Fruit fly (Drosophila melanogaster) whole organism, embryonic: ENCODE measurements around the gene CG6178.

ENCODE experiments used
- Asciz ChIP-seq: fragments of 200-800 bp; sonication (Bioruptor generic); optimal IDR thresholded peaks from 2 replicates; lab custom pipeline; 2017; ENCODE audit warnings: missing biosample characterization, mild to moderate bottlenecking, missing genetic modification characterization, missing genetic modification reagents
- Blimp-1 ChIP-seq: fragments of 200-800 bp; sonication (Bioruptor generic); optimal IDR thresholded peaks from 3 replicates; lab custom pipeline; 2018; ENCODE audit warnings: missing biosample characterization, missing genetic modification characterization, mild to moderate bottlenecking, moderate library complexity, missing genetic modification reagents
- CG10209 ChIP-seq: fragments of 200-800 bp; sonication (Bioruptor generic); optimal IDR thresholded peaks from 3 replicates; lab custom pipeline; 2017; ENCODE audit warnings: missing biosample characterization, mild to moderate bottlenecking, missing genetic modification characterization, missing genetic modification reagents
- CG14441 ChIP-seq: fragments of 200-800 bp; sonication (Bioruptor generic); IDR thresholded peaks from 2 replicates; pipeline ENCODE4 v1.3.6; 2022; ENCODE audit warnings: missing biosample characterization, missing genetic modification characterization
- CG15269 ChIP-seq: fragments of 200-800 bp; sonication (Bioruptor generic); optimal IDR thresholded peaks from 2 replicates; lab custom pipeline; 2018; ENCODE audit warnings: missing biosample characterization, mild to moderate bottlenecking, missing genetic modification characterization, moderate library complexity
- CG15514 ChIP-seq: fragments of 200-800 bp; sonication (Bioruptor generic); optimal IDR thresholded peaks from 3 replicates; lab custom pipeline; 2017; ENCODE audit warnings: missing biosample characterization, missing genetic modification characterization, mild to moderate bottlenecking, moderate library complexity, missing genetic modification reagents
- CG15601 ChIP-seq: fragments of 200-800 bp; sonication (Bioruptor generic); optimal IDR thresholded peaks from 3 replicates; lab custom pipeline; 2019; ENCODE audit warnings: missing biosample characterization, mild to moderate bottlenecking, missing genetic modification characterization, moderate library complexity
- CG17328 ChIP-seq: fragments of 200-800 bp; sonication (Bioruptor generic); IDR thresholded peaks from 2 replicates; pipeline ENCODE4 v1.3.6; 2022; ENCODE audit warnings: missing biosample characterization, missing genetic modification characterization
- CG2678 ChIP-seq: fragments of 200-800 bp; sonication (Bioruptor generic); optimal IDR thresholded peaks from 3 replicates; lab custom pipeline; 2019; ENCODE audit warnings: missing biosample characterization, mild to moderate bottlenecking, missing genetic modification characterization, moderate library complexity
- CG32772 ChIP-seq: fragments of 200-800 bp; sonication (Bioruptor generic); IDR thresholded peaks from 2 replicates; pipeline ENCODE4 v1.3.6; 2022; ENCODE audit warnings: missing biosample characterization, missing genetic modification characterization
- CG3838 ChIP-seq: fragments of 200-800 bp; sonication (Bioruptor generic); optimal IDR thresholded peaks from 3 replicates; lab custom pipeline; 2016; ENCODE audit warnings: missing biosample characterization, missing genetic modification characterization
- CG42726 ChIP-seq: fragments of 200-800 bp; sonication (Bioruptor generic); IDR thresholded peaks from 2 replicates; pipeline ENCODE4 v1.3.6; 2022; ENCODE audit warnings: missing biosample characterization, missing genetic modification characterization; ENCODE audit not compliant: partially characterized antibody
- CG4820 ChIP-seq: fragments of 200-800 bp; sonication (Bioruptor generic); optimal IDR thresholded peaks from 3 replicates; lab custom pipeline; 2016; ENCODE audit warnings: missing biosample characterization, missing genetic modification characterization
- CG6689 ChIP-seq: fragments of 200-800 bp; sonication (Bioruptor generic); IDR thresholded peaks from 2 replicates; pipeline ENCODE4 v1.3.6; 2022; ENCODE audit warnings: missing biosample characterization, missing genetic modification characterization
- CG9727 ChIP-seq: fragments of 200-800 bp; sonication (Bioruptor generic); optimal IDR thresholded peaks from 3 replicates; lab custom pipeline; 2017; ENCODE audit warnings: missing biosample characterization, mild to moderate bottlenecking, missing genetic modification characterization
- Deaf1 ChIP-seq: fragments of 200-800 bp; optimal IDR thresholded peaks from 3 replicates; lab custom pipeline; 2019; ENCODE audit warnings: missing biosample characterization, mild to moderate bottlenecking, missing genetic modification characterization, moderate library complexity
- Doc2 ChIP-seq: fragments of 200-800 bp; sonication (Bioruptor generic); IDR thresholded peaks from 2 replicates; pipeline ENCODE4 v1.3.6; 2022; ENCODE audit warnings: missing biosample characterization, missing genetic modification characterization
- E2f2 ChIP-seq: fragments of 200-800 bp; sonication (Bioruptor generic); IDR thresholded peaks from 2 replicates; pipeline ENCODE4 v1.3.6; 2022; ENCODE audit warnings: missing biosample characterization, missing genetic modification characterization
- Eip74EF ChIP-seq, 2 experiments: fragments of 200-800 bp in 1 of 2; fragments of >200 bp in 1 of 2; sonication (Bioruptor generic) in 1 of 2; optimal IDR thresholded peaks; 2 replicates each; lab custom pipeline; 2017 to 2019; ENCODE audit warnings: missing biosample characterization in 2 of 2, missing genetic modification characterization in 2 of 2, mild to moderate bottlenecking in 1 of 2, moderate library complexity in 1 of 2
- Ets65A ChIP-seq: fragments of 200-800 bp; sonication (Bioruptor generic); peaks from one replicate; lab custom pipeline; 2016; ENCODE audit warnings: missing biosample characterization, missing genetic modification characterization
- Hr51 ChIP-seq, 2 experiments: fragments of 200-800 bp; sonication (Bioruptor generic); optimal IDR thresholded peaks; 2 replicates in 1 of 2; 3 replicates in 1 of 2; lab custom pipeline; 2016 to 2018; ENCODE audit warnings: missing biosample characterization in 2 of 2, missing genetic modification characterization in 2 of 2, mild to moderate bottlenecking in 1 of 2, moderate library complexity in 1 of 2
- Hr78 ChIP-seq, 2 experiments: fragments of 200-800 bp in 1 of 2; fragments of >200 bp in 1 of 2; sonication (Bioruptor generic) in 1 of 2; optimal IDR thresholded peaks; 2 replicates each; lab custom pipeline; 2017 to 2019; ENCODE audit warnings: missing biosample characterization in 2 of 2, missing genetic modification characterization in 2 of 2, mild to moderate bottlenecking in 1 of 2, moderate library complexity in 1 of 2
- Oli ChIP-seq: fragments of 200-800 bp; sonication (Bioruptor generic); optimal IDR thresholded peaks from 2 replicates; lab custom pipeline; 2018; ENCODE audit warnings: missing biosample characterization, mild to moderate bottlenecking, missing genetic modification characterization, moderate library complexity
- Rx ChIP-seq: fragments of 200-800 bp; sonication (Bioruptor generic); IDR thresholded peaks from 2 replicates; pipeline ENCODE4 v1.3.6; 2022; ENCODE audit warnings: missing biosample characterization, missing genetic modification characterization
- Ssrp ChIP-seq: fragments of 200-800 bp; sonication (Bioruptor generic); optimal IDR thresholded peaks from 2 replicates; lab custom pipeline; 2018; ENCODE audit warnings: missing biosample characterization, mild to moderate bottlenecking, missing genetic modification characterization, moderate library complexity
- Xbp1 ChIP-seq: fragments of 200-800 bp; sonication (Bioruptor generic); optimal IDR thresholded peaks from 3 replicates; lab custom pipeline; 2016; ENCODE audit warnings: missing biosample characterization, mild to moderate bottlenecking, missing genetic modification characterization
- Xrp1 ChIP-seq: fragments of 200-800 bp; sonication (Bioruptor generic); IDR thresholded peaks from 2 replicates; pipeline ENCODE4 v1.3.6; 2022; ENCODE audit warnings: missing biosample characterization, missing genetic modification characterization
- al ChIP-seq: fragments of 200-800 bp; sonication (Bioruptor generic); IDR thresholded peaks from 2 replicates; pipeline ENCODE4 v1.3.6; 2022; ENCODE audit warnings: missing biosample characterization, missing genetic modification characterization
- az2 ChIP-seq: fragments of 200-800 bp; sonication (Bioruptor generic); optimal IDR thresholded peaks from 3 replicates; lab custom pipeline; 2016; ENCODE audit warnings: missing biosample characterization, missing genetic modification characterization
- bsh ChIP-seq, 2 experiments: fragments of 200-800 bp; sonication (Bioruptor generic); optimal IDR thresholded peaks; 2 replicates each; lab custom pipeline; 2017 to 2018; ENCODE audit warnings: mild to moderate bottlenecking in 2 of 2, missing biosample characterization in 2 of 2, missing genetic modification characterization in 2 of 2, moderate library complexity in 1 of 2
- cg ChIP-seq: fragments of 200-800 bp; sonication (Bioruptor generic); optimal IDR thresholded peaks from 3 replicates; lab custom pipeline; 2019; ENCODE audit warnings: missing biosample characterization, mild to moderate bottlenecking, missing genetic modification characterization, moderate library complexity
- corto ChIP-seq: fragments of 200-800 bp; sonication (Bioruptor generic); optimal IDR thresholded peaks from 2 replicates; lab custom pipeline; 2016; ENCODE audit warnings: missing biosample characterization, mild to moderate bottlenecking, missing genetic modification characterization, moderate library complexity
- dmrt99B ChIP-seq: fragments of 200-800 bp; sonication (Bioruptor generic); optimal IDR thresholded peaks from 2 replicates; lab custom pipeline; 2018; ENCODE audit warnings: missing biosample characterization, mild to moderate bottlenecking, missing genetic modification characterization, moderate library complexity
- fd64A ChIP-seq: fragments of 200-800 bp; sonication (Bioruptor generic); optimal IDR thresholded peaks from 3 replicates; lab custom pipeline; 2018; ENCODE audit warnings: missing biosample characterization, mild to moderate bottlenecking, missing genetic modification characterization
- grau ChIP-seq: fragments of 200-800 bp; optimal IDR thresholded peaks from 3 replicates; lab custom pipeline; 2019; ENCODE audit warnings: missing biosample characterization, mild to moderate bottlenecking, missing genetic modification characterization, moderate library complexity
- hkb ChIP-seq, 2 experiments: fragments of 200-800 bp in 1 of 2; fragments of >200 bp in 1 of 2; sonication (Bioruptor generic) in 1 of 2; IDR thresholded peaks in 1 of 2; optimal IDR thresholded peaks in 1 of 2; 2 replicates each; pipeline versions ENCODE4 v1.3.6 to Lab custom; 2017 to 2022; ENCODE audit warnings: missing biosample characterization in 1 of 2, missing genetic modification characterization in 1 of 2
- lilli ChIP-seq: fragments of 200-800 bp; sonication (Bioruptor generic); optimal IDR thresholded peaks from 3 replicates; lab custom pipeline; 2016; ENCODE audit warnings: missing biosample characterization, missing genetic modification characterization
- lola ChIP-seq, 3 experiments: fragments of >200 bp in 2 of 3; fragments of 200-800 bp in 1 of 3; sonication (Bioruptor generic) in 1 of 3; optimal IDR thresholded peaks; 2 replicates each; lab custom pipeline; 2017 to 2019; ENCODE audit warnings: missing biosample characterization in 3 of 3, missing genetic modification characterization in 3 of 3, mild to moderate bottlenecking in 1 of 3, moderate library complexity in 1 of 3
- mirr ChIP-seq: fragments of 200-800 bp; sonication (Bioruptor generic); optimal IDR thresholded peaks from 3 replicates; lab custom pipeline; 2018; ENCODE audit warnings: missing biosample characterization, mild to moderate bottlenecking, missing genetic modification characterization
- onecut ChIP-seq: fragments of 200-800 bp; sonication (Bioruptor generic); IDR thresholded peaks from 2 replicates; pipeline ENCODE4 v1.3.6; 2022; ENCODE audit warnings: missing biosample characterization, missing genetic modification characterization
- otp ChIP-seq: fragments of 200-800 bp; sonication (Bioruptor generic); IDR thresholded peaks from 3 replicates; pipeline ENCODE4, ENCODE4 v1.3.6; 2022; ENCODE audit warnings: missing biosample characterization, missing genetic modification characterization
- pros ChIP-seq: fragments of 200-800 bp; sonication (Bioruptor generic); optimal IDR thresholded peaks from 3 replicates; lab custom pipeline; 2019; ENCODE audit warnings: missing biosample characterization, mild to moderate bottlenecking, missing genetic modification characterization, moderate library complexity
- row ChIP-seq: fragments of 200-800 bp; sonication (Bioruptor generic); IDR thresholded peaks from 3 replicates; pipeline ENCODE4 v1.3.6; 2022; ENCODE audit warnings: missing biosample characterization, missing genetic modification characterization
- vvl ChIP-seq: fragments of 200-800 bp; sonication (Bioruptor generic); IDR thresholded peaks from 2 replicates; pipeline ENCODE4 v1.3.6; 2022; ENCODE audit warnings: missing biosample characterization, missing genetic modification characterization
- zfh1 ChIP-seq: fragments of 200-800 bp; sonication (Bioruptor generic); IDR thresholded peaks from 3 replicates; pipeline ENCODE4 v1.3.6; 2022; ENCODE audit warnings: missing biosample characterization, missing genetic modification characterization

CG6178 gene

DNA sequence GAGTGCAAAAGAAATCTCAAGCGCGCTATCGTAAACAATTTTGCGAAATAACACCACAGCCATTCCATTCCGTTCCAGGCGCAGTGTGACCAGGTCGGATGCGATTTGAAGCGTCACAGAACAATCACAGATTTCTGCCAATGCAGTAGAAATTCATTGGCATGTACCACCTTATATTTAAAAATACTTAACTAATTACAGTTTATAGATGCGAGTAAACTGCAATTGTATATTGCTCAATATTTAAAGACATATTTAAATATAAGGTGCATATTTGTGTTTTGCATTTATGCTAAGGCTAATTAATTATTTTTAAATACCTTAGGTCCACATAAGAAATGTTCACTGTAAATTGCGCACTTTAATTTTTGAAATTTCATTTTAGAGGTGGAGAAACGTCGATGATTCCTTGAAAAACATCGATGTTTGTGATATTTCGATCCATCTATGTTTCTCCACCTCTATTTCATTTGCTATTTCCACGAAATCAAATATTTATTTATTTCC lies 41.3 kb downstream of the CG6178 start, which contains the start of the genes SMC6 and CG6204 (continued):
- TF ChIP-seq CG42726 (GFP tag; lab: Robert Waterston, UW) (no peak), lilli (GFP tag; lab: Kevin White, UChicago) (peak; percentile 95), otp (GFP tag; lab: Robert Waterston, UW) (peak; percentile 84), pros (peak; percentile 20), E2f2 (GFP tag; lab: Robert Waterston, UW) (peak; percentile 88), onecut (GFP tag; lab: Robert Waterston, UW) (peak; percentile 85), CG15514 (GFP tag; lab: Kevin White, UChicago) (peak; percentile 85), CG32772 (GFP tag; lab: Robert Waterston, UW) (peak; percentile 95), row (GFP tag; lab: Robert Waterston, UW) (peak; percentile 99), CG9727 (GFP tag; lab: Kevin White, UChicago) (peak; percentile 93), fd64A (GFP tag; lab: Kevin White, UChicago) (peak; percentile 23)

DNA sequence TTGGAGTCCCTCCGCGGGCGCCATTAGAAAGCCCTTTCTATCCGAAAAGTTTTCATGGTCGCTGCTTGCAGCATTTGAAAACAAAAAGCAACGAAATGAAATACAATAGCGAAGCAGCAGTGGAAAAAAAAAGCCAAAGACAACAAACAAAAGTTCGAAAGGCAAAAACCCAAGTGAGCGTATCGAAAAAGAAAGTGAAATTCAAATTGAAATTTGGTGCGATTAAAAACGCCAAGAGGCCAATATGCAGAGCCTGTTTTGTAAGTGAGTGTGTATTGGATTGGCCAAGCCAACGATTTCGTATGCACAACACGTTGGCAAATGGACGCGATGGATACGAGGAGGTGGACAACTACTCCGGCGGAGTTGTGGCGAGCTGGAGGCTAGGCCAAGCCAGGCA lies 50.6 kb downstream of the CG6178 start:
- TF ChIP-seq vvl (GFP tag; lab: Robert Waterston, UW) (peak; percentile 20; the same call in 1 of the 2 replicates), Ets65A (GFP tag; lab: Kevin White, UChicago) (peak; percentile 11), CG4820 (GFP tag; lab: Kevin White, UChicago) (no peak), Blimp-1 (peak; percentile 89)

DNA sequence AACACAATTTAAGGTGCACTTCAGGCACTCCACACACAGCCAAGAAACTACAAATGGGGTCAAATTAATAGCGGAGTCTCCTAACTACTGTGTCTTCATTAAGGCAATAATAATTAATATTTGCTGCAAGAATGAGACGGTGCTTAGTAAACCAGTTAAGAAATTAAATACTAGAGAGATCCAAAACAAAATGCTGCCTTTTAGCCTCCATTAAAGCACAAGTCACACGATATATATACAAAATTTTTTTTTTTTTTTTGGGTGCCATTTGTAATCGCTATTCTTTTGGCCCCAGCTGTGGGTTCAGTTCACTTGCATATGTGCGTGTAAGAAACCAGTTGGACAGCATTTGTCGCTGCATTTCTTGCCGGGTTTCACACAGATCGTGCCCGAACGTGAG lies 51.3 kb downstream of the CG6178 start:
- TF ChIP-seq zfh1 (GFP tag; lab: Robert Waterston, UW): 0 out of 3 replicates have a peak, but pooled peaks have one; percentile 14
- TF ChIP-seq E2f2 (GFP tag; lab: Robert Waterston, UW): peak; percentile 15; the same call in 1 of the 2 replicates
- peak; percentile 21 for TF ChIP-seq az2 (GFP tag; lab: Kevin White, UChicago)
- TF ChIP-seq CG17328: peak; percentile 29
- peak in 1 of 2 experiments; percentile 5 for TF ChIP-seq Hr78 (GFP tag; optimal IDR thresholded peaks at IDR 0.05; lab: Kevin White, UChicago)
- TF ChIP-seq CG3838: no peak
- TF ChIP-seq Rx (GFP tag; lab: Robert Waterston, UW): no peak
- TF ChIP-seq grau: no peak
- TF ChIP-seq CG10209 (GFP tag; lab: Kevin White, UChicago): peak; percentile 4
- TF ChIP-seq Asciz: peak; percentile 34
- TF ChIP-seq CG2678: peak; percentile 45
- TF ChIP-seq hkb (optimal IDR thresholded peaks at IDR 0.05; lab: Kevin White, UChicago): no peak
- peak; percentile 43; the same call in 1 of the 2 replicates for TF ChIP-seq hkb (GFP tag; IDR thresholded peaks at IDR 0.05; lab: Robert Waterston, UW)
- peak; percentile 24 for TF ChIP-seq corto (GFP tag; lab: Kevin White, UChicago)
- peak; percentile 44 for TF ChIP-seq CG15269 (tag; lab: Kevin White, UChicago)
- peak in 1 of 2 experiments; percentile 65 for TF ChIP-seq Hr51 (GFP tag; optimal IDR thresholded peaks at IDR 0.05; lab: Kevin White, UChicago)
- TF ChIP-seq Deaf1 (tag; lab: Kevin White, UChicago): no peak
- TF ChIP-seq CG6689 (GFP tag; lab: Robert Waterston, UW): peak; percentile 51
- TF ChIP-seq Eip74EF (GFP tag; optimal IDR thresholded peaks at IDR 0.05; lab: Kevin White, UChicago): peak in 1 of 2 experiments; percentile 43
- peak; percentile 40 for TF ChIP-seq Oli (tag; lab: Kevin White, UChicago)
- TF ChIP-seq al (GFP tag; lab: Robert Waterston, UW): no peak
- peak; percentile 9 for TF ChIP-seq cg (GFP tag; lab: Kevin White, UChicago)
- TF ChIP-seq Ssrp (tag; lab: Kevin White, UChicago): peak; percentile 6
- no peak for TF ChIP-seq mirr
- peak; percentile 66 for TF ChIP-seq dmrt99B
- peak; percentile 24 for TF ChIP-seq Xbp1 (GFP tag; lab: Kevin White, UChicago)
- peak; percentile 53; the same call in 1 of the 2 replicates for TF ChIP-seq Xrp1 (GFP tag; lab: Robert Waterston, UW)
- peak; percentile 12 for TF ChIP-seq CG15601 (tag; lab: Kevin White, UChicago)
- TF ChIP-seq bsh (GFP tag; optimal IDR thresholded peaks at IDR 0.05; lab: Kevin White, UChicago): peak; percentile 19 to 67
- no peak for TF ChIP-seq Doc2 (GFP tag; lab: Robert Waterston, UW)
- TF ChIP-seq lola (GFP tag; optimal IDR thresholded peaks at IDR 0.05; lab: Kevin White, UChicago): peak in 1 of 3 experiments; percentile 17
- no peak for TF ChIP-seq CG14441 (GFP tag; lab: Robert Waterston, UW)
